Comparison of ENCODE assay signal across 6 fruit fly cellular contexts in genomic region chr2L:2202018-2202852, dm6.
A peak's percentile ranks its signal among the peaks of the same experiment; 100 is the strongest.
TF ChIP-seq lines count a peak whose summit lies in the region.

No protein-coding gene starts in this region.

- TF ChIP-seq CTCF in whole organism, embryonic (GFP tag; optimal IDR thresholded peaks at IDR 0.05; lab: Kevin White, UChicago) = peak; percentile 78

TF ChIP-seq in whole organism, 6 proteins besides CTCF, POLR2A, EP300 and RAD21:
- peak; percentile 98 for TF ChIP-seq EcR (GFP tag; optimal IDR thresholded peaks at IDR 0.05; lab: Kevin White, UChicago)
- TF ChIP-seq Dll (optimal IDR thresholded peaks at IDR 0.05; lab: Kevin White, UChicago) = peak; percentile 29
- TF ChIP-seq pan (optimal IDR thresholded peaks at IDR 0.05; lab: Kevin White, UChicago) = no peak
- TF ChIP-seq usp (GFP tag; optimal IDR thresholded peaks at IDR 0.05; lab: Kevin White, UChicago) = no peak

TF ChIP-seq in whole organism, adult, 20 proteins besides CTCF, POLR2A, EP300 and RAD21 (continues in another document):
- TF ChIP-seq Crg-1 (GFP tag; optimal IDR thresholded peaks at IDR 0.05; lab: Kevin White, UChicago) = peak; percentile 99
- TF ChIP-seq CG11617 (GFP tag; optimal IDR thresholded peaks at IDR 0.05; lab: Kevin White, UChicago) = peak; percentile 100
- peak; percentile 100 for TF ChIP-seq bab1 (GFP tag; optimal IDR thresholded peaks at IDR 0.05; lab: Kevin White, UChicago)
- peak; percentile 100 for TF ChIP-seq CG5204 (GFP tag; optimal IDR thresholded peaks at IDR 0.05; lab: Kevin White, UChicago)
- TF ChIP-seq tj (GFP tag; optimal IDR thresholded peaks at IDR 0.05; lab: Kevin White, UChicago) = peak; percentile 100
- peak; percentile 99 for TF ChIP-seq Hr96 (GFP tag; optimal IDR thresholded peaks at IDR 0.05; lab: Kevin White, UChicago)
- TF ChIP-seq CG12768 (GFP tag; optimal IDR thresholded peaks at IDR 0.05; lab: Kevin White, UChicago) = peak; percentile 100
- TF ChIP-seq cnc (optimal IDR thresholded peaks at IDR 0.05; lab: Kevin White, UChicago) = no peak
- TF ChIP-seq ovo (GFP tag; optimal IDR thresholded peaks at IDR 0.05; lab: Kevin White, UChicago) = peak; percentile 88
- peak; percentile 99 for TF ChIP-seq CG7045 (GFP tag; optimal IDR thresholded peaks at IDR 0.05; lab: Kevin White, UChicago)
- TF ChIP-seq toe (GFP tag; optimal IDR thresholded peaks at IDR 0.05; lab: Kevin White, UChicago) = peak; percentile 99
- TF ChIP-seq Clk (GFP tag; optimal IDR thresholded peaks at IDR 0.05; lab: Kevin White, UChicago) = peak; percentile 99
- TF ChIP-seq CG33017 (tag; optimal IDR thresholded peaks at IDR 0.05; lab: Kevin White, UChicago) = peak; percentile 100
- peak; percentile 97 for TF ChIP-seq kay (GFP tag; lab: Kevin White, UChicago; ENCODE audit: borderline replicate concordance)
- TF ChIP-seq CG14711 (tag; optimal IDR thresholded peaks at IDR 0.05; lab: Kevin White, UChicago) = peak; percentile 99
- peak; percentile 99 for TF ChIP-seq CG1620 (GFP tag; optimal IDR thresholded peaks at IDR 0.05; lab: Kevin White, UChicago)
- peak; percentile 95 for TF ChIP-seq cic (GFP tag; optimal IDR thresholded peaks at IDR 0.05; lab: Kevin White, UChicago)

TF ChIP-seq in whole organism, embryonic, 481 proteins besides CTCF, POLR2A, EP300 and RAD21 (continues in another document):
- TF ChIP-seq gro (GFP tag; optimal IDR thresholded peaks at IDR 0.05; lab: Kevin White, UChicago) (peak; percentile 14), Fer3 (tag; optimal IDR thresholded peaks at IDR 0.05; lab: Kevin White, UChicago) (peak; percentile 94), Sry-β (GFP tag; optimal IDR thresholded peaks at IDR 0.05; lab: Kevin White, UChicago) (peak; percentile 79), CG6813 (GFP tag; optimal IDR thresholded peaks at IDR 0.05; lab: Kevin White, UChicago) (peak; percentile 99), Ptx1 (GFP tag; IDR thresholded peaks at IDR 0.05; lab: Robert Waterston, UW) (peak; percentile 98), CG13424 (tag; optimal IDR thresholded peaks at IDR 0.05; lab: Kevin White, UChicago) (peak; percentile 99), ato (GFP tag; IDR thresholded peaks at IDR 0.05; lab: Robert Waterston, UW; ENCODE audit: partially characterized antibody) (peak; percentile 21; the same call in 1 of the 2 replicates), Hr51 (GFP tag; optimal IDR thresholded peaks at IDR 0.05; lab: Kevin White, UChicago) (peak; percentile 95 to 99), CG10366 (GFP tag; IDR thresholded peaks at IDR 0.05; lab: Robert Waterston, UW) (peak; percentile 99), CG7271 (tag; optimal IDR thresholded peaks at IDR 0.05; lab: Kevin White, UChicago) (peak; percentile 99), Lim3 (GFP tag; IDR thresholded peaks at IDR 0.05; lab: Robert Waterston, UW) (peak; percentile 98), CG6175 (GFP tag; IDR thresholded peaks at IDR 0.05; lab: Robert Waterston, UW) (peak; percentile 77), CG17802 (tag; optimal IDR thresholded peaks at IDR 0.05; lab: Kevin White, UChicago) (peak; percentile 93), Poxn (GFP tag; IDR thresholded peaks at IDR 0.05; lab: Robert Waterston, UW) (no peak), CG7357 (GFP tag; IDR thresholded peaks at IDR 0.05; lab: Robert Waterston, UW) (peak; percentile 94), CG17829 (tag; optimal IDR thresholded peaks at IDR 0.05; lab: Kevin White, UChicago) (peak; percentile 100), lbe (GFP tag; optimal IDR thresholded peaks at IDR 0.05; lab: Kevin White, UChicago) (peak; percentile 99)

TF ChIP-seq in whole organism, prepupa, 60 proteins besides CTCF, POLR2A, EP300 and RAD21 (continues in another document):
- peak; percentile 100 for TF ChIP-seq CG9139 (GFP tag; optimal IDR thresholded peaks at IDR 0.05; lab: Kevin White, UChicago)
- peak; percentile 99 for TF ChIP-seq achi (GFP tag; optimal IDR thresholded peaks at IDR 0.05; lab: Kevin White, UChicago)
- peak; percentile 99 for TF ChIP-seq vri (GFP tag; optimal IDR thresholded peaks at IDR 0.05; lab: Kevin White, UChicago)
- TF ChIP-seq CG6808 (GFP tag; optimal IDR thresholded peaks at IDR 0.05; lab: Kevin White, UChicago) = peak; percentile 99
- TF ChIP-seq dac (GFP tag; optimal IDR thresholded peaks at IDR 0.05; lab: Kevin White, UChicago) = peak; percentile 99
- peak; percentile 98 for TF ChIP-seq Blimp-1 (GFP tag; optimal IDR thresholded peaks at IDR 0.05; lab: Kevin White, UChicago)
- peak; percentile 100 for TF ChIP-seq CG3032 (tag; optimal IDR thresholded peaks at IDR 0.05; lab: Kevin White, UChicago)
- TF ChIP-seq Eip93F (GFP tag; optimal IDR thresholded peaks at IDR 0.05; lab: Kevin White, UChicago) = no peak
- peak; percentile 99 for TF ChIP-seq CG1621 (tag; optimal IDR thresholded peaks at IDR 0.05; lab: Kevin White, UChicago)
- peak; percentile 100 for TF ChIP-seq spab (GFP tag; optimal IDR thresholded peaks at IDR 0.05; lab: Kevin White, UChicago)
- TF ChIP-seq fd85E (GFP tag; optimal IDR thresholded peaks at IDR 0.05; lab: Kevin White, UChicago) = peak; percentile 98
- peak; percentile 100 for TF ChIP-seq CG11762 (GFP tag; optimal IDR thresholded peaks at IDR 0.05; lab: Kevin White, UChicago; ENCODE audit: insufficient read depth)
- peak; percentile 100 for TF ChIP-seq CG8319 (GFP tag; optimal IDR thresholded peaks at IDR 0.05; lab: Kevin White, UChicago)
- peak; percentile 100 for TF ChIP-seq Eip75B (GFP tag; optimal IDR thresholded peaks at IDR 0.05; lab: Kevin White, UChicago)
- TF ChIP-seq topi (GFP tag; optimal IDR thresholded peaks at IDR 0.05; lab: Kevin White, UChicago) = peak; percentile 100
- TF ChIP-seq lz (GFP tag; optimal IDR thresholded peaks at IDR 0.05; lab: Kevin White, UChicago) = peak; percentile 100
- peak; percentile 100 for TF ChIP-seq CG10631 (GFP tag; optimal IDR thresholded peaks at IDR 0.05; lab: Kevin White, UChicago)
- peak; percentile 100 for TF ChIP-seq Smox (GFP tag; optimal IDR thresholded peaks at IDR 0.05; lab: Kevin White, UChicago)

TF ChIP-seq in whole organism, pupa, 21 proteins besides CTCF, POLR2A, EP300 and RAD21 (continues in another document):
- TF ChIP-seq CG32121 (GFP tag; IDR thresholded peaks at IDR 0.05; lab: Robert Waterston, UW) (peak; percentile 100), CG15710 (tag; optimal IDR thresholded peaks at IDR 0.05; lab: Kevin White, UChicago) (peak; percentile 100), Pif1B (GFP tag; optimal IDR thresholded peaks at IDR 0.05; lab: Kevin White, UChicago) (peak; percentile 100), CG14655 (GFP tag; optimal IDR thresholded peaks at IDR 0.05; lab: Kevin White, UChicago) (peak; percentile 100), fd96Ca (GFP tag; IDR thresholded peaks at IDR 0.05; lab: Robert Waterston, UW) (peak; percentile 99), Ets98B (GFP tag; IDR thresholded peaks at IDR 0.05; lab: Robert Waterston, UW) (peak; percentile 100), CG8301 (tag; optimal IDR thresholded peaks at IDR 0.05; lab: Kevin White, UChicago) (peak; percentile 100), CG10348 (GFP tag; IDR thresholded peaks at IDR 0.05; lab: Robert Waterston, UW) (peak; percentile 97), EcR (GFP tag; optimal IDR thresholded peaks at IDR 0.05; lab: Kevin White, UChicago) (peak; percentile 99), CG8159 (tag; optimal IDR thresholded peaks at IDR 0.05; lab: Kevin White, UChicago) (peak; percentile 100), CG13204 (GFP tag; optimal IDR thresholded peaks at IDR 0.05; lab: Kevin White, UChicago) (peak; percentile 98), CG17806 (tag; optimal IDR thresholded peaks at IDR 0.05; lab: Kevin White, UChicago) (peak; percentile 100), CG12605 (GFP tag; IDR thresholded peaks at IDR 0.05; lab: Robert Waterston, UW) (peak; percentile 100), CG4496 (GFP tag; IDR thresholded peaks at IDR 0.05; lab: Robert Waterston, UW) (peak; percentile 100), gl (tag; optimal IDR thresholded peaks at IDR 0.05; lab: Kevin White, UChicago) (peak; percentile 99), Snoo (tag; optimal IDR thresholded peaks at IDR 0.05; lab: Kevin White, UChicago) (peak; percentile 100), rn (GFP tag; IDR thresholded peaks at IDR 0.05; lab: Robert Waterston, UW) (peak; percentile 99), CG9948 (tag; optimal IDR thresholded peaks at IDR 0.05; lab: Kevin White, UChicago) (peak; percentile 100), D1 (tag; optimal IDR thresholded peaks at IDR 0.05; lab: Kevin White, UChicago) (peak; percentile 99), Pif1A (GFP tag; optimal IDR thresholded peaks at IDR 0.05; lab: Kevin White, UChicago) (peak; percentile 100)

TF ChIP-seq in whole organism, wandering third instar larva, 38 proteins besides CTCF, POLR2A, EP300 and RAD21 (continues in another document):
- TF ChIP-seq OdsH (GFP tag; optimal IDR thresholded peaks at IDR 0.05; lab: Kevin White, UChicago) (peak; percentile 100), Dif (GFP tag; optimal IDR thresholded peaks at IDR 0.05; lab: Kevin White, UChicago; ENCODE audit: partially characterized antibody) (peak; percentile 87), Mio (GFP tag; optimal IDR thresholded peaks at IDR 0.05; lab: Kevin White, UChicago) (peak; percentile 94), sage (GFP tag; optimal IDR thresholded peaks at IDR 0.05; lab: Kevin White, UChicago) (peak; percentile 99), CG32264 (GFP tag; optimal IDR thresholded peaks at IDR 0.05; lab: Kevin White, UChicago) (peak; percentile 99), rgr (GFP tag; optimal IDR thresholded peaks at IDR 0.05; lab: Kevin White, UChicago) (peak; percentile 100), HLH106 (tag; optimal IDR thresholded peaks at IDR 0.05; lab: Kevin White, UChicago) (peak; percentile 100), GATAd (GFP tag; optimal IDR thresholded peaks at IDR 0.05; lab: Kevin White, UChicago) (no peak), usp (GFP tag; optimal IDR thresholded peaks at IDR 0.05; lab: Kevin White, UChicago) (no peak), lola (GFP tag; optimal IDR thresholded peaks at IDR 0.05; lab: Kevin White, UChicago) (no peak), Vsx2 (GFP tag; optimal IDR thresholded peaks at IDR 0.05; lab: Kevin White, UChicago; ENCODE audit: partially characterized antibody) (peak; percentile 87), Hr78 (GFP tag; optimal IDR thresholded peaks at IDR 0.05; lab: Kevin White, UChicago) (no peak), br (GFP tag; optimal IDR thresholded peaks at IDR 0.05; lab: Kevin White, UChicago) (peak; percentile 100), jim (GFP tag; optimal IDR thresholded peaks at IDR 0.05; lab: Kevin White, UChicago) (peak; percentile 54), sv (GFP tag; optimal IDR thresholded peaks at IDR 0.05; lab: Kevin White, UChicago) (peak; percentile 97), dl (GFP tag; optimal IDR thresholded peaks at IDR 0.05; lab: Kevin White, UChicago; ENCODE audit: insufficient read depth in 1 of 2, partially characterized antibody in 2 of 2) (peak; percentile 74 to 82), Hnf4 (GFP tag; optimal IDR thresholded peaks at IDR 0.05; lab: Kevin White, UChicago) (peak; percentile 100), h (GFP tag; optimal IDR thresholded peaks at IDR 0.05; lab: Kevin White, UChicago) (peak; percentile 100), tai (GFP tag; optimal IDR thresholded peaks at IDR 0.05; lab: Kevin White, UChicago) (peak; percentile 99), N (GFP tag; optimal IDR thresholded peaks at IDR 0.05; lab: Kevin White, UChicago) (peak; percentile 24), Myc (optimal IDR thresholded peaks at IDR 0.05; lab: Kevin White, UChicago) (no peak), Abd-B (GFP tag; optimal IDR thresholded peaks at IDR 0.05; lab: Kevin White, UChicago) (peak; percentile 1)
